Worm (Caenorhabditis elegans): ENCODE measurements around the gene F32A11.1.

DNA sequence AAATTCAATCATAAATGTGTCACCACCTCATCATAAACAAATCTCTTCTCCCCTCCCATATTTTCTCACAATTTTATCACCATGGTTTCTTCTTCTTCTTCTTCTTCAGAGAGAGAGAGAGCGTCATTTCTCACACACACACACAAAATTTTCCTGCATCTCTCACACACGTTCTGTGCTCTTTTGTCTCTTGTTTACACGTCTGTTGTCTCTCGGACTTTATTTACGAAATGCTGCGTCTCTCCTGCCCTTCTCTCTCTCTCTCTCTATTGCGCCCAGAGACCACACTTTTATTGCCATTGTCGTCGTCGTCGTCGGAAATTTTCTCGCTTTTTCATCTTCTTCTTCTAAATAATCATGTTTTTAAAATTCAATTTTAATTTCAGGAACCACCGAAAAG lies 38.0 kb downstream of the F32A11.1 start, which contains the start of gene lec-1:
- TF ChIP-seq hlh-30 (tag; optimal IDR thresholded peaks at IDR 0.05; ENCODE audit: insufficient read depth) (no peak), tbx-2 (tag; optimal IDR thresholded peaks at IDR 0.05) (peak; percentile 68), lim-6 (tag; optimal IDR thresholded peaks at IDR 0.05) (no peak), C08G9.2 (tag; optimal IDR thresholded peaks at IDR 0.05) (no peak)
